Fruit fly (Drosophila melanogaster) whole organism, pupa: Measurements from ENCODE around the gene Hmt4-20.

Experiments
- CG10348 ChIP-seq: fragments of 200-800 bp; sonication (Bioruptor generic); IDR thresholded peaks from 2 replicates; pipeline ENCODE4 v1.3.6; 2022; ENCODE audit warnings: missing biosample characterization, missing genetic modification characterization
- CG12605 ChIP-seq: fragments of 200-800 bp; sonication (Bioruptor generic); IDR thresholded peaks from 2 replicates; pipeline ENCODE4 v1.3.6; 2022; ENCODE audit warnings: missing biosample characterization, missing genetic modification characterization
- CG13204 ChIP-seq: fragments of 200-800 bp; sonication (Bioruptor generic); optimal IDR thresholded peaks from 2 replicates; lab custom pipeline; 2018; ENCODE audit warnings: missing biosample characterization, mild to moderate bottlenecking, missing genetic modification characterization, moderate library complexity
- CG14655 ChIP-seq: fragments of 200-800 bp; sonication (Bioruptor generic); optimal IDR thresholded peaks from 3 replicates; lab custom pipeline; 2017; ENCODE audit warnings: mild to moderate bottlenecking, missing biosample characterization, missing genetic modification reagents, missing genetic modification characterization
- CG15710 ChIP-seq: fragments of 200-800 bp; sonication (Bioruptor generic); optimal IDR thresholded peaks from 2 replicates; lab custom pipeline; 2018; ENCODE audit warnings: missing biosample characterization, mild to moderate bottlenecking, missing genetic modification characterization, moderate library complexity
- CG17806 ChIP-seq: fragments of 200-800 bp; sonication (Bioruptor generic); optimal IDR thresholded peaks from 2 replicates; lab custom pipeline; 2018; ENCODE audit warnings: missing biosample characterization, mild to moderate bottlenecking, missing genetic modification characterization, moderate library complexity
- CG32121 ChIP-seq: fragments of 200-800 bp; sonication (Bioruptor generic); IDR thresholded peaks from 2 replicates; pipeline ENCODE4 v1.3.6; 2022; ENCODE audit warnings: missing biosample characterization, missing genetic modification characterization
- CG34367 ChIP-seq: fragments of 200-800 bp; sonication (Bioruptor generic); optimal IDR thresholded peaks from 2 replicates; lab custom pipeline; 2018; ENCODE audit warnings: missing biosample characterization, mild to moderate bottlenecking, missing genetic modification characterization
- CG4496 ChIP-seq: fragments of 200-800 bp; sonication (Bioruptor generic); IDR thresholded peaks from 3 replicates; pipeline ENCODE4 v1.3.6; 2022; ENCODE audit warnings: missing biosample characterization, missing genetic modification characterization
- CG8159 ChIP-seq: fragments of 200-800 bp; sonication (Bioruptor generic); optimal IDR thresholded peaks from 3 replicates; lab custom pipeline; 2018; ENCODE audit warnings: missing biosample characterization, mild to moderate bottlenecking, missing genetic modification characterization, moderate library complexity
- CG8301 ChIP-seq: fragments of 200-800 bp; sonication (Bioruptor generic); optimal IDR thresholded peaks from 2 replicates; lab custom pipeline; 2018; ENCODE audit warnings: missing biosample characterization, mild to moderate bottlenecking, missing genetic modification characterization
- CG9948 ChIP-seq: fragments of 200-800 bp; sonication (Bioruptor generic); optimal IDR thresholded peaks from 2 replicates; lab custom pipeline; 2018; ENCODE audit warnings: missing biosample characterization, mild to moderate bottlenecking, missing genetic modification characterization, moderate library complexity
- D1 ChIP-seq: fragments of 200-800 bp; sonication (Bioruptor generic); optimal IDR thresholded peaks from 2 replicates; lab custom pipeline; 2018; ENCODE audit warnings: missing biosample characterization, mild to moderate bottlenecking, missing genetic modification characterization, moderate library complexity
- EcR ChIP-seq: fragments of 200-800 bp; sonication (Bioruptor generic); optimal IDR thresholded peaks from 3 replicates; lab custom pipeline; 2019; ENCODE audit warnings: missing biosample characterization, missing genetic modification characterization, mild to moderate bottlenecking, moderate library complexity, missing genetic modification reagents
- Ets98B ChIP-seq: fragments of 200-800 bp; sonication (Bioruptor generic); IDR thresholded peaks from 2 replicates; pipeline ENCODE4 v1.3.6; 2022; ENCODE audit warnings: missing biosample characterization, missing genetic modification characterization
- Pif1A ChIP-seq: fragments of 200-800 bp; sonication (Bioruptor generic); optimal IDR thresholded peaks from 3 replicates; lab custom pipeline; 2016; ENCODE audit warnings: missing biosample characterization, missing genetic modification characterization
- Pif1B ChIP-seq: fragments of 200-800 bp; sonication (Bioruptor generic); optimal IDR thresholded peaks from 3 replicates; lab custom pipeline; 2016; ENCODE audit warnings: missing biosample characterization, missing genetic modification characterization
- Snoo ChIP-seq: fragments of 200-800 bp; sonication (Bioruptor generic); optimal IDR thresholded peaks from 3 replicates; lab custom pipeline; 2017; ENCODE audit warnings: missing biosample characterization, mild to moderate bottlenecking, missing genetic modification characterization, inconsistent platforms
- fd96Ca ChIP-seq: fragments of 200-800 bp; sonication (Bioruptor generic); IDR thresholded peaks from 3 replicates; pipeline ENCODE4 v1.3.6; 2022; ENCODE audit warnings: missing biosample characterization, missing genetic modification characterization
- gl ChIP-seq: fragments of 200-800 bp; sonication (Bioruptor generic); optimal IDR thresholded peaks from 2 replicates; lab custom pipeline; 2018; ENCODE audit warnings: missing biosample characterization, mild to moderate bottlenecking, missing genetic modification characterization
- rn ChIP-seq: fragments of 200-800 bp; sonication (Bioruptor generic); IDR thresholded peaks from 2 replicates; pipeline ENCODE4 v1.3.6; 2022; ENCODE audit warnings: missing biosample characterization, missing genetic modification characterization

Hmt4-20 gene

dm6 chrX:658021-658420 is 2.2 kb upstream of the Hmt4-20 start:
- TF ChIP-seq CG8159 (no peak), Ets98B (GFP tag; lab: Robert Waterston, UW) (no peak), CG4496 (GFP tag; lab: Robert Waterston, UW) (no peak), D1 (tag; lab: Kevin White, UChicago) (no peak), fd96Ca (GFP tag; lab: Robert Waterston, UW) (no peak), gl (tag; lab: Kevin White, UChicago) (no peak), CG13204 (no peak), CG17806 (tag; lab: Kevin White, UChicago) (no peak), EcR (GFP tag; lab: Kevin White, UChicago) (no peak), CG15710 (tag; lab: Kevin White, UChicago) (no peak), CG14655 (GFP tag; lab: Kevin White, UChicago) (no peak), Pif1B (GFP tag; lab: Kevin White, UChicago) (no peak), CG9948 (tag; lab: Kevin White, UChicago) (no peak), CG32121 (GFP tag; lab: Robert Waterston, UW) (no peak), CG8301 (tag; lab: Kevin White, UChicago) (no peak), rn (no peak), Snoo (tag; lab: Kevin White, UChicago) (no peak), Pif1A (no peak), CG10348 (GFP tag; lab: Robert Waterston, UW) (no peak), CG12605 (GFP tag; lab: Robert Waterston, UW) (no peak)

- no peak for TF ChIP-seq CG15710 (tag; lab: Kevin White, UChicago)
- TF ChIP-seq Pif1A = no peak
- no peak for TF ChIP-seq CG34367 (tag; lab: Kevin White, UChicago)
These were observed 620 bp upstream of the Hmt4-20 start for dm6 chrX:656380-656925.

dm6 chrX:654949-655348 is 884 bp downstream of the Hmt4-20 start:
- no peak for TF ChIP-seq EcR (GFP tag; lab: Kevin White, UChicago)
- TF ChIP-seq Pif1A = peak; percentile 95
- TF ChIP-seq Snoo (tag; lab: Kevin White, UChicago) = peak; percentile 95
- peak; percentile 99 for TF ChIP-seq fd96Ca (GFP tag; lab: Robert Waterston, UW)
- peak; percentile 90 for TF ChIP-seq CG8159
- peak; percentile 91 for TF ChIP-seq rn
- peak; percentile 88 for TF ChIP-seq CG10348 (GFP tag; lab: Robert Waterston, UW)
- peak; percentile 98 for TF ChIP-seq CG32121 (GFP tag; lab: Robert Waterston, UW)
- TF ChIP-seq CG9948 (tag; lab: Kevin White, UChicago) = peak; percentile 87
- TF ChIP-seq D1 (tag; lab: Kevin White, UChicago) = no peak
- TF ChIP-seq CG12605 (GFP tag; lab: Robert Waterston, UW) = peak; percentile 97
- no peak for TF ChIP-seq CG13204
- peak; percentile 91 for TF ChIP-seq CG17806 (tag; lab: Kevin White, UChicago)
- TF ChIP-seq CG8301 (tag; lab: Kevin White, UChicago) = peak; percentile 93
- TF ChIP-seq CG34367 (tag; lab: Kevin White, UChicago) = peak; percentile 94
- peak; percentile 94 for TF ChIP-seq Pif1B (GFP tag; lab: Kevin White, UChicago)
- peak; percentile 94 for TF ChIP-seq CG15710 (tag; lab: Kevin White, UChicago)
- TF ChIP-seq gl (tag; lab: Kevin White, UChicago) = peak; percentile 89
- peak; percentile 99 for TF ChIP-seq Ets98B (GFP tag; lab: Robert Waterston, UW)
- no peak for TF ChIP-seq CG14655 (GFP tag; lab: Kevin White, UChicago)
- TF ChIP-seq CG4496 (GFP tag; lab: Robert Waterston, UW) = peak; percentile 99

- TF ChIP-seq rn (no peak), EcR (GFP tag; lab: Kevin White, UChicago) (peak; percentile 47)
- TF ChIP-seq, all 21 proteins: peak for 1
These were observed 1.6 kb downstream of the Hmt4-20 start for dm6 chrX:654221-654620.

dm6 chrX:647056-647627 is 8.7 kb downstream of the Hmt4-20 start, which contains the start of gene Roc1a:
Gene Roc1a, plus strand, starts transcription at chrX:647304.
- TF ChIP-seq Ets98B (GFP tag; lab: Robert Waterston, UW) (peak; percentile 17; the same call in 1 of the 2 replicates), EcR (GFP tag; lab: Kevin White, UChicago) (peak; percentile 16), CG13204 (no peak)

- TF ChIP-seq CG12605 (GFP tag; lab: Robert Waterston, UW) (0 out of 2 replicates have a peak, but pooled peaks have one; percentile 9), EcR (GFP tag; lab: Kevin White, UChicago) (peak; percentile 92), CG14655 (GFP tag; lab: Kevin White, UChicago) (no peak), gl (tag; lab: Kevin White, UChicago) (no peak), Pif1B (GFP tag; lab: Kevin White, UChicago) (no peak), CG34367 (tag; lab: Kevin White, UChicago) (no peak), CG15710 (tag; lab: Kevin White, UChicago) (no peak)
These were observed 9.3 kb downstream of the Hmt4-20 start for dm6 chrX:646395-647009.
